Worm (Caenorhabditis elegans) whole organism, L4/young adult: ENCODE data around the gene dlat-2.

Experiments
- W03F9.2 ChIP-seq: fragments of 150-350 bp; optimal IDR thresholded peaks from 2 replicates; lab custom pipeline; 2014; ENCODE audit warnings: missing biosample characterization, missing genetic modification characterization
- dao-5 ChIP-seq: sonication (generic microtip); optimal IDR thresholded peaks from 2 replicates; lab custom pipeline; 2016; ENCODE audit warnings: missing genotype, missing genetic modification characterization, moderate library complexity, missing compliant biosample characterization
- him-1 ChIP-seq: sonication (generic microtip); optimal IDR thresholded peaks from 2 replicates; lab custom pipeline; 2016; ENCODE audit warnings: missing genotype, missing genetic modification reagents, missing genetic modification characterization, missing compliant biosample characterization

dlat-2 gene

DNA sequence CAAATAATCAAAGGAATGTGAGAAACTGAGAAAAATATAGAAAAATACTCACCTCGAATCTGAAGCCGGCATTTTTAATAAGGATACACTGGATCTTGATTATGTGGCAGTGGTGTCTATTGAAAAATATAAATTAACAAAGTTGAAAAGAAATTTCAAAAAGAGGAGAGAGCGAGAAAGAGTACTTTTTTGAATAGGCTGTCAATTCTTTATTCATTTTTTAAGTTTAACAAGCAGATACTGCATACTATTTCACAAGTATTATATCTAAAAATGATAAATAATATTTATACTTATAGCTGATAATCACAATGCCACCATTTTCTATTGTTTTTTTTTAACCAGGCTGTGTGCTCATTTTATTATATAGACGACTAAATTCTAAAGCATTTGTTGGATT lies 37.3 kb downstream of the dlat-2 start, which contains the start of gene npr-26:
TSS of gene npr-26 (minus strand) at position 101 of the 400 bp plus-strand sequence.
- no peak for TF ChIP-seq dao-5 (tag; lab: Kevin White, UChicago)
- TF ChIP-seq him-1 (tag; lab: Kevin White, UChicago) = no peak
- TF ChIP-seq W03F9.2 (tag; lab: Kevin White, UChicago) = no peak

DNA sequence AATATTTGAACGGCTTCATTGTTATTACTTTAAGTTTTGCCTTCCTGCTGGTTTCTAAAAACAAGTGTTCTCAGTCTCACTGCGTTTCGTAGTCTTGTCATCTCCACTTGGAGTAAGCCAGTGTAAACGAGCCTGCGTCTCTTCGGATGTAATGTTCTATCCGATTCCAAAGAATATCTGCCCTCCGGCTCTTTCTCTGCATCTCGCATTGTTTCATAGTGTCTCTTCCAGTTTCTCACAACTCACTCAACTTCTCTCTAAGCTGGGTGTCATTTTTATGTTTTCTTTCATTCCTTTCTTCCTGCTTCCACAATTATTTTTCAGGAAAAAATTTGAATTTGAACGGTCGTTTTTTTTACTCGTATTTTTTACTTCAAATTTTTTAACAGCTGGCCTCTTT lies 46.5 kb downstream of the dlat-2 start:
- TF ChIP-seq him-1 (tag; lab: Kevin White, UChicago) = no peak
- no peak for TF ChIP-seq W03F9.2 (tag; lab: Kevin White, UChicago)
- TF ChIP-seq dao-5 (tag; lab: Kevin White, UChicago) = no peak

- TF ChIP-seq dao-5 (tag; lab: Kevin White, UChicago) (no peak), W03F9.2 (tag; lab: Kevin White, UChicago) (no peak), him-1 (tag; lab: Kevin White, UChicago) (no peak)
Observed at ce11 chrIV:17427423-17427822, 47.0 kb downstream of the dlat-2 start, which contains the start of gene C06A12.3. C06A12.3 (plus strand) TSS chrIV:17427723.

- TF ChIP-seq W03F9.2 (tag; lab: Kevin White, UChicago) = no peak
- no peak for TF ChIP-seq him-1 (tag; lab: Kevin White, UChicago)
- no peak for TF ChIP-seq dao-5 (tag; lab: Kevin White, UChicago)
Observed at ce11 chrIV:17431287-17431686, 50.9 kb downstream of the dlat-2 start, which contains the start of gene lact-6. lact-6 (minus strand) TSS chrIV:17431387.
